Worm (Caenorhabditis elegans) whole organism, L1 larva: Measurements from ENCODE around the gene pqn-65.

Source experiments
- C16A3.4 ChIP-seq: fragments of 150-350 bp; optimal IDR thresholded peaks from 2 replicates; lab custom pipeline; 2014; ENCODE audit warnings: missing biosample characterization, missing genetic modification characterization
- F16B12.6 ChIP-seq: fragments of 150-350 bp; optimal IDR thresholded peaks from 2 replicates; lab custom pipeline; 2014; ENCODE audit warnings: missing biosample characterization, missing genetic modification characterization
- ama-1 ChIP-seq: fragments of 150-350 bp; optimal IDR thresholded peaks from 2 replicates; lab custom pipeline; 2014
- blmp-1 ChIP-seq: fragments of 150-350 bp; optimal IDR thresholded peaks from 2 replicates; lab custom pipeline; 2014; ENCODE audit warnings: missing biosample characterization, missing genetic modification characterization
- ceh-63 ChIP-seq: fragments of 200-800 bp; sonication (Bioruptor generic); optimal IDR thresholded peaks from 2 replicates; lab custom pipeline; 2018; ENCODE audit warnings: mild to moderate bottlenecking, missing genetic modification characterization, missing compliant biosample characterization
- ceh-82 ChIP-seq, 3 experiments: fragments of 150-350 bp in 1 of 3; sonication (generic microtip) in 2 of 3; optimal IDR thresholded peaks; 2 replicates each; lab custom pipeline; 2014 to 2017; ENCODE audit warnings: missing biosample characterization in 3 of 3, missing genetic modification characterization in 3 of 3
- dsc-1 ChIP-seq: sonication (generic microtip); optimal IDR thresholded peaks from 2 replicates; lab custom pipeline; 2016; ENCODE audit warnings: mild to moderate bottlenecking, missing genetic modification characterization, missing compliant biosample characterization
- efl-1 ChIP-seq, 4 experiments: fragments of 150-350 bp; optimal IDR thresholded peaks in 3 of 4; peaks in 1 of 4; 1 replicate in 1 of 4; 2 replicates in 3 of 4; lab custom pipeline; 2014; ENCODE audit warnings: missing biosample characterization in 2 of 4, missing genetic modification characterization in 2 of 4, missing genetic modification reagents in 2 of 4
- egl-13 ChIP-seq: sonication (generic microtip); optimal IDR thresholded peaks from 2 replicates; lab custom pipeline; 2016; ENCODE audit warnings: missing genotype, missing genetic modification reagents, missing genetic modification characterization, missing compliant biosample characterization
- elt-3 ChIP-seq, 6 experiments: fragments of 150-350 bp in 1 of 6; sonication (generic microtip); optimal IDR thresholded peaks; 2 replicates each; lab custom pipeline; 2017 to 2018; ENCODE audit warnings: missing biosample characterization in 6 of 6, missing genetic modification characterization in 6 of 6, inconsistent platforms in 1 of 6
- ets-5 ChIP-seq: fragments of 200-800 bp; sonication (Bioruptor generic); IDR thresholded peaks from 2 replicates; pipeline ENCODE4 v1.3.6; 2022; ENCODE audit warnings: missing genetic modification characterization, missing compliant biosample characterization
- fkh-10 ChIP-seq: sonication (generic microtip); optimal IDR thresholded peaks from 2 replicates; lab custom pipeline; 2017; ENCODE audit warnings: missing biosample characterization, missing genetic modification reagents, missing genetic modification characterization
- fkh-8 ChIP-seq: sonication (generic microtip); optimal IDR thresholded peaks from 2 replicates; lab custom pipeline; 2016; ENCODE audit warnings: mild to moderate bottlenecking, missing genetic modification characterization, missing compliant biosample characterization
- hlh-4 ChIP-seq: sonication (generic microtip); optimal IDR thresholded peaks from 2 replicates; lab custom pipeline; 2016; ENCODE audit warnings: mild to moderate bottlenecking, missing genetic modification characterization, missing compliant biosample characterization
- hpl-2 ChIP-seq: fragments of 150-350 bp; optimal IDR thresholded peaks from 2 replicates; lab custom pipeline; 2014; ENCODE audit warnings: missing biosample characterization, missing genetic modification reagents, missing genetic modification characterization
- irx-1 ChIP-seq: sonication (generic microtip); optimal IDR thresholded peaks from 2 replicates; lab custom pipeline; 2016; ENCODE audit warnings: missing genetic modification characterization, missing compliant biosample characterization
- jun-1 ChIP-seq: fragments of 150-350 bp; optimal IDR thresholded peaks from 2 replicates; lab custom pipeline; 2014; ENCODE audit warnings: missing biosample characterization, missing genetic modification reagents, missing genetic modification characterization
- lin-13 ChIP-seq: fragments of 150-350 bp; optimal IDR thresholded peaks from 2 replicates; lab custom pipeline; 2014; ENCODE audit warnings: missing biosample characterization, missing genetic modification reagents, missing genetic modification characterization
- lin-14 ChIP-seq: fragments of 200-800 bp; sonication (Bioruptor generic); optimal IDR thresholded peaks from 2 replicates; lab custom pipeline; 2018; ENCODE audit warnings: mild to moderate bottlenecking, missing genetic modification characterization, moderate library complexity, missing compliant biosample characterization
- lin-15B ChIP-seq: fragments of 150-350 bp; sonication (generic microtip); optimal IDR thresholded peaks from 3 replicates; lab custom pipeline; 2014; ENCODE audit warnings: missing biosample characterization, missing genetic modification characterization
- lin-35 ChIP-seq, 2 experiments: fragments of 150-350 bp; optimal IDR thresholded peaks; 2 replicates each; lab custom pipeline; 2014; ENCODE audit warnings: missing biosample characterization in 2 of 2, missing genetic modification characterization in 2 of 2, missing genetic modification reagents in 2 of 2
- lin-39 ChIP-seq: fragments of 150-350 bp; optimal IDR thresholded peaks from 2 replicates; lab custom pipeline; 2014; ENCODE audit warnings: missing biosample characterization, missing genetic modification reagents, missing genetic modification characterization
- lir-3 ChIP-seq: sonication (generic microtip); optimal IDR thresholded peaks from 2 replicates; lab custom pipeline; 2016; ENCODE audit warnings: mild to moderate bottlenecking, missing genetic modification characterization, moderate library complexity, missing compliant biosample characterization; ENCODE audit not compliant: poor library complexity
- nhr-11 ChIP-seq: fragments of 150-350 bp; optimal IDR thresholded peaks from 2 replicates; lab custom pipeline; 2014; ENCODE audit warnings: missing biosample characterization, missing genetic modification characterization
- nhr-71 ChIP-seq: sonication (generic microtip); optimal IDR thresholded peaks from 2 replicates; lab custom pipeline; 2016; ENCODE audit warnings: mild to moderate bottlenecking, missing genetic modification characterization, moderate library complexity, missing compliant biosample characterization
- nhr-77 ChIP-seq: fragments of 150-350 bp; optimal IDR thresholded peaks from 2 replicates; lab custom pipeline; 2014; ENCODE audit warnings: missing biosample characterization, missing genetic modification characterization
- nhr-90 ChIP-seq: sonication (generic microtip); optimal IDR thresholded peaks from 2 replicates; lab custom pipeline; 2016; ENCODE audit warnings: mild to moderate bottlenecking, missing genetic modification characterization, missing compliant biosample characterization; ENCODE audit not compliant: poor library complexity
- rnt-1 ChIP-seq: sonication (generic microtip); optimal IDR thresholded peaks from 2 replicates; lab custom pipeline; 2016; ENCODE audit warnings: mild to moderate bottlenecking, missing genetic modification characterization, moderate library complexity, missing compliant biosample characterization
- skn-1 ChIP-seq: fragments of 150-350 bp; optimal IDR thresholded peaks from 2 replicates; lab custom pipeline; 2014; ENCODE audit warnings: missing biosample characterization, missing genetic modification characterization
- snpc-4 ChIP-seq: fragments of 150-350 bp; optimal IDR thresholded peaks from 2 replicates; lab custom pipeline; 2014; ENCODE audit warnings: missing biosample characterization, missing genetic modification characterization
- snu-23 ChIP-seq: sonication (generic microtip); optimal IDR thresholded peaks from 2 replicates; lab custom pipeline; 2016; ENCODE audit warnings: missing genetic modification characterization, missing compliant biosample characterization
- tlp-1 ChIP-seq: fragments of 150-350 bp; optimal IDR thresholded peaks from 2 replicates; lab custom pipeline; 2014; ENCODE audit warnings: missing biosample characterization, missing genetic modification characterization
- unc-62 ChIP-seq: fragments of 150-350 bp; optimal IDR thresholded peaks from 2 replicates; lab custom pipeline; 2014; ENCODE audit warnings: missing biosample characterization, missing genetic modification reagents, missing genetic modification characterization
- unc-86 ChIP-seq: sonication (generic microtip); optimal IDR thresholded peaks from 2 replicates; lab custom pipeline; 2016; ENCODE audit warnings: missing genetic modification characterization, missing compliant biosample characterization
- ztf-11 ChIP-seq, 2 experiments: sonication (generic microtip); optimal IDR thresholded peaks; 2 replicates each; lab custom pipeline; 2016 to 2017; ENCODE audit warnings: missing genetic modification characterization in 2 of 2, missing biosample characterization in 1 of 2, missing compliant biosample characterization in 1 of 2

Gene pqn-65

ce11 chrX:4625080-4625479 lies 5.6 kb upstream of the pqn-65 start:
- TF ChIP-seq nhr-71 (tag; lab: Kevin White, UChicago) (peak; percentile 11), blmp-1 (tag; lab: Kevin White, UChicago) (no peak), fkh-8 (tag; lab: Kevin White, UChicago) (peak; percentile 41), lin-39 (tag; lab: Kevin White, UChicago) (no peak), lin-35 (GFP tag; optimal IDR thresholded peaks at IDR 0.05; lab: Kevin White, UChicago) (no peak), hlh-4 (tag; lab: Kevin White, UChicago) (peak; percentile 92)
- TF ChIP-seq, all 84 proteins: peak for 3

ce11 chrX:4623707-4624106 lies 4.3 kb upstream of the pqn-65 start:
- TF ChIP-seq ets-5 (GFP tag; lab: Robert Waterston, UW) (no peak), hpl-2 (GFP tag; lab: Kevin White, UChicago) (no peak), efl-1 (optimal IDR thresholded peaks at IDR 0.05; lab: Kevin White, UChicago) (no peak), efl-1 (GFP tag; optimal IDR thresholded peaks at IDR 0.05 in 1 of 2; lab: Kevin White, UChicago) (peak in 1 of 2 experiments; percentile 80), lin-15B (tag; lab: Kevin White, UChicago) (no peak), nhr-11 (no peak), lin-14 (GFP tag; lab: Kevin White, UChicago) (peak; percentile 62), tlp-1 (tag; lab: Kevin White, UChicago) (no peak), egl-13 (tag; lab: Kevin White, UChicago) (no peak), irx-1 (tag; lab: Kevin White, UChicago) (no peak), elt-3 (tag; optimal IDR thresholded peaks at IDR 0.05; lab: Kevin White, UChicago) (no peak), nhr-90 (tag; lab: Kevin White, UChicago) (no peak), fkh-10 (peak; percentile 39), blmp-1 (tag; lab: Kevin White, UChicago) (no peak), nhr-77 (no peak), ceh-63 (GFP tag; lab: Kevin White, UChicago) (no peak), ama-1 (lab: Kevin White, UChicago) (no peak), snpc-4 (tag; lab: Kevin White, UChicago) (no peak), dsc-1 (tag; lab: Kevin White, UChicago) (no peak), C16A3.4 (no peak), nhr-71 (tag; lab: Kevin White, UChicago) (no peak), lir-3 (tag; lab: Kevin White, UChicago) (no peak)

DNA sequence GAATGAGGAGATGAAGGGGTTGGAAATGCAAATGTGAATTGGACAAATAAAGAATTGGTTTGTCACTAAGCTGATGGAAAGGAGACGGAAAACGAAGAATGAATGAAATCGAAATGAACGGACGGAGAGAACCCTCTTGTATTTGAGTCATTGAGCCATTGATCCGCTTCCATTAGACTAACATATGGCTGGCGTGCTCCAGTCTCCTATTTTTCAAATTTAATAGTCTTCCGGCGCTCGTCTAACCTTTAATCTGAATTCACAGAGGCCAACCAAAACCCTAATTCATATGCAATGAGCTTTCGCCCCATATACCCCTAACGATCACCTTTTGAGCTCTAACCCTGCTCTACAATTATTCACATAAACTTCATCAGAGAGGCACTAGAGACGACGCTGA lies 2.6 kb upstream of the pqn-65 start, which contains the start of gene C46C11.3:
TSS of gene C46C11.3 (plus strand) at position 301 of the 400 bp plus-strand sequence.
- TF ChIP-seq fkh-8 (tag; lab: Kevin White, UChicago) (peak; percentile 24), unc-62 (GFP tag; lab: Kevin White, UChicago) (no peak)

- peak; percentile 21 for TF ChIP-seq egl-13 (tag; lab: Kevin White, UChicago)
- no peak for TF ChIP-seq ets-5 (GFP tag; lab: Robert Waterston, UW)
- peak; percentile 71 for TF ChIP-seq lin-14 (GFP tag; lab: Kevin White, UChicago)
- TF ChIP-seq lin-15B (tag; lab: Kevin White, UChicago) = no peak
- peak; percentile 28 for TF ChIP-seq unc-86
- no peak for TF ChIP-seq skn-1 (tag; lab: Kevin White, UChicago)
- TF ChIP-seq jun-1 (tag; lab: Kevin White, UChicago) = no peak
- TF ChIP-seq ceh-82 (tag; optimal IDR thresholded peaks at IDR 0.05; lab: Kevin White, UChicago) = peak in 1 of 3 experiments; percentile 13
- no peak for TF ChIP-seq lin-13 (GFP tag; lab: Kevin White, UChicago)
- TF ChIP-seq snu-23 (GFP tag; lab: Kevin White, UChicago) = no peak
- TF ChIP-seq dsc-1 (tag; lab: Kevin White, UChicago) = peak; percentile 38
- TF ChIP-seq F16B12.6 (tag; lab: Kevin White, UChicago) = no peak
- peak; percentile 30 for TF ChIP-seq fkh-10
- no peak for TF ChIP-seq lin-35 (GFP tag; optimal IDR thresholded peaks at IDR 0.05; lab: Kevin White, UChicago)
- no peak for TF ChIP-seq nhr-71 (tag; lab: Kevin White, UChicago)
- TF ChIP-seq blmp-1 (tag; lab: Kevin White, UChicago) = no peak
- no peak for TF ChIP-seq ztf-11 (tag; optimal IDR thresholded peaks at IDR 0.05; lab: Kevin White, UChicago)
- TF ChIP-seq ceh-63 (GFP tag; lab: Kevin White, UChicago) = peak; percentile 21
- peak; percentile 19 for TF ChIP-seq fkh-8 (tag; lab: Kevin White, UChicago)
- TF ChIP-seq rnt-1 (tag; lab: Kevin White, UChicago) = no peak
Measured at ce11 chrX:4620019-4620418, 584 bp upstream of the pqn-65 start.
